In genomic region chrX:7011063-7011743, dm6 we compare ENCODE assay signal across 1 fruit fly cellular context.
A peak's percentile ranks its signal among the peaks of the same experiment; 100 is the strongest.
TF ChIP-seq lines count a peak whose summit lies in the region.

TSS of gene cm (minus strand) at chrX:7011145.
TSS of gene sloth1 (plus strand) at chrX:7011357.
TSS of gene sloth2 (plus strand) at chrX:7011357.

TF ChIP-seq in whole organism, embryonic, 481 proteins besides CTCF, POLR2A, EP300 and RAD21 (continued from another document and continues in another):
- TF ChIP-seq CG17568 (GFP tag; optimal IDR thresholded peaks at IDR 0.05; lab: Kevin White, UChicago), result peak; percentile 76
- peak; percentile 86 for TF ChIP-seq dmrt11E (tag; optimal IDR thresholded peaks at IDR 0.05; lab: Kevin White, UChicago)
- no peak for TF ChIP-seq pita (GFP tag; optimal IDR thresholded peaks at IDR 0.05; lab: Kevin White, UChicago)
- TF ChIP-seq inv (GFP tag; IDR thresholded peaks at IDR 0.05; lab: Robert Waterston, UW; ENCODE audit: partially characterized antibody), result peak; percentile 76
- peak; percentile 93 for TF ChIP-seq gsb-n (tag; optimal IDR thresholded peaks at IDR 0.05; lab: Kevin White, UChicago)
- TF ChIP-seq crol (GFP tag; IDR thresholded peaks at IDR 0.05; lab: Robert Waterston, UW), result no peak; the same call in 1 of the 2 replicates
- TF ChIP-seq aop (GFP tag; IDR thresholded peaks at IDR 0.05; lab: Robert Waterston, UW), result peak; percentile 71; the same call in 1 of the 2 replicates
- TF ChIP-seq CrebB (tag; optimal IDR thresholded peaks at IDR 0.05; lab: Kevin White, UChicago), result peak; percentile 80
- TF ChIP-seq cas (GFP tag; IDR thresholded peaks at IDR 0.05; lab: Robert Waterston, UW), result peak; percentile 81
- TF ChIP-seq Med (GFP tag; lab: Kevin White, UChicago), result peak; percentile 98
- peak; percentile 84 for TF ChIP-seq CG13775 (GFP tag; optimal IDR thresholded peaks at IDR 0.05; lab: Kevin White, UChicago)
- peak; percentile 70 for TF ChIP-seq B-H1 (GFP tag; IDR thresholded peaks at IDR 0.05; lab: Robert Waterston, UW)
- TF ChIP-seq CG7839 (tag; optimal IDR thresholded peaks at IDR 0.05; lab: Kevin White, UChicago), result peak; percentile 86
- TF ChIP-seq CG2712 (tag; optimal IDR thresholded peaks at IDR 0.05; lab: Kevin White, UChicago), result peak; percentile 87
- peak; percentile 74 for TF ChIP-seq CG14667 (GFP tag; IDR thresholded peaks at IDR 0.05; lab: Robert Waterston, UW)
- TF ChIP-seq CG12219 (GFP tag; optimal IDR thresholded peaks at IDR 0.05; lab: Kevin White, UChicago), result peak; percentile 74
- peak; percentile 76 for TF ChIP-seq CG10959 (GFP tag; IDR thresholded peaks at IDR 0.05; lab: Robert Waterston, UW)
- peak; percentile 75 for TF ChIP-seq caup (GFP tag; optimal IDR thresholded peaks at IDR 0.05; lab: Kevin White, UChicago; ENCODE audit: severe bottlenecking)
- peak; percentile 81 for TF ChIP-seq sqz (GFP tag; optimal IDR thresholded peaks at IDR 0.05; lab: Kevin White, UChicago)
- peak; percentile 90 for TF ChIP-seq CG9817 (tag; optimal IDR thresholded peaks at IDR 0.05; lab: Kevin White, UChicago)
- TF ChIP-seq ssp (GFP tag; IDR thresholded peaks at IDR 0.05; lab: Robert Waterston, UW), result peak; percentile 71
- peak; percentile 61 for TF ChIP-seq Nf-YB (GFP tag; optimal IDR thresholded peaks at IDR 0.05; lab: Kevin White, UChicago)
- peak; percentile 71 for TF ChIP-seq CG10209 (GFP tag; optimal IDR thresholded peaks at IDR 0.05; lab: Kevin White, UChicago)
- TF ChIP-seq CG12659 (GFP tag; optimal IDR thresholded peaks at IDR 0.05; lab: Kevin White, UChicago), result peak; percentile 86
- peak; percentile 83 for TF ChIP-seq CG11085 (GFP tag; IDR thresholded peaks at IDR 0.05; lab: Robert Waterston, UW)
- TF ChIP-seq CG7786 (GFP tag; optimal IDR thresholded peaks at IDR 0.05; lab: Kevin White, UChicago), result peak; percentile 90
- TF ChIP-seq Elba2 (GFP tag; optimal IDR thresholded peaks at IDR 0.05; lab: Kevin White, UChicago), result peak; percentile 3
- peak; percentile 88 for TF ChIP-seq fu2 (GFP tag; optimal IDR thresholded peaks at IDR 0.05; lab: Kevin White, UChicago)
- TF ChIP-seq lola (GFP tag; optimal IDR thresholded peaks at IDR 0.05; lab: Kevin White, UChicago), result peak in 1 of 3 experiments; percentile 86
- no peak for TF ChIP-seq D (optimal IDR thresholded peaks at IDR 0.05; lab: Kevin White, UChicago)
- TF ChIP-seq D (GFP tag; optimal IDR thresholded peaks at IDR 0.05; lab: Kevin White, UChicago), result peak; percentile 63
- TF ChIP-seq CG15011 (GFP tag; optimal IDR thresholded peaks at IDR 0.05; lab: Kevin White, UChicago), result peak; percentile 39
- peak; percentile 78 for TF ChIP-seq Bdp1 (GFP tag; optimal IDR thresholded peaks at IDR 0.05; lab: Kevin White, UChicago)
- TF ChIP-seq Dip2 (GFP tag; IDR thresholded peaks at IDR 0.05; lab: Robert Waterston, UW), result no peak
- peak; percentile 85 for TF ChIP-seq CG14710 (tag; optimal IDR thresholded peaks at IDR 0.05; lab: Kevin White, UChicago)
- peak; percentile 71 for TF ChIP-seq CG12236 (GFP tag; optimal IDR thresholded peaks at IDR 0.05; lab: Kevin White, UChicago)
- peak; percentile 92 for TF ChIP-seq Hsf (GFP tag; optimal IDR thresholded peaks at IDR 0.05; lab: Kevin White, UChicago)
- TF ChIP-seq tgo (GFP tag; IDR thresholded peaks at IDR 0.05; lab: Robert Waterston, UW), result peak; percentile 85
- peak; percentile 86 for TF ChIP-seq Dbx (GFP tag; IDR thresholded peaks at IDR 0.05; lab: Robert Waterston, UW)
- TF ChIP-seq Fer1 (GFP tag; optimal IDR thresholded peaks at IDR 0.05; lab: Kevin White, UChicago), result peak; percentile 78
- TF ChIP-seq Hr3 (GFP tag; optimal IDR thresholded peaks at IDR 0.05; lab: Kevin White, UChicago), result peak; percentile 90
- peak; percentile 70 for TF ChIP-seq sd (tag; optimal IDR thresholded peaks at IDR 0.05; lab: Kevin White, UChicago)
- peak; percentile 89 for TF ChIP-seq Mad (GFP tag; optimal IDR thresholded peaks at IDR 0.05; lab: Kevin White, UChicago)
- peak; percentile 75 for TF ChIP-seq Taf1 (GFP tag; IDR thresholded peaks at IDR 0.05; lab: Robert Waterston, UW)
- TF ChIP-seq CG12299 (tag; optimal IDR thresholded peaks at IDR 0.05; lab: Kevin White, UChicago), result peak; percentile 66
- peak; percentile 87 for TF ChIP-seq maf-S (GFP tag; optimal IDR thresholded peaks at IDR 0.05; lab: Kevin White, UChicago)
- TF ChIP-seq usp (GFP tag; optimal IDR thresholded peaks at IDR 0.05; lab: Kevin White, UChicago), result no peak
- TF ChIP-seq Kr (GFP tag; optimal IDR thresholded peaks at IDR 0.05; lab: Kevin White, UChicago), result no peak
- TF ChIP-seq exex (tag; optimal IDR thresholded peaks at IDR 0.05; lab: Kevin White, UChicago), result peak; percentile 44
- TF ChIP-seq CG18619 (GFP tag; optimal IDR thresholded peaks at IDR 0.05; lab: Kevin White, UChicago), result peak; percentile 73
- peak; percentile 72 for TF ChIP-seq Atf6 (GFP tag; IDR thresholded peaks at IDR 0.05; lab: Robert Waterston, UW)
- TF ChIP-seq mld (GFP tag; IDR thresholded peaks at IDR 0.05; lab: Robert Waterston, UW; ENCODE audit: partially characterized antibody), result no peak
- TF ChIP-seq fd96Cb (tag; optimal IDR thresholded peaks at IDR 0.05; lab: Kevin White, UChicago), result peak; percentile 75
- TF ChIP-seq CG13296 (GFP tag; optimal IDR thresholded peaks at IDR 0.05; lab: Kevin White, UChicago), result peak; percentile 75
- TF ChIP-seq dysf (GFP tag; IDR thresholded peaks at IDR 0.05; lab: Robert Waterston, UW), result peak; percentile 88
- TF ChIP-seq Fer3 (tag; optimal IDR thresholded peaks at IDR 0.05; lab: Kevin White, UChicago), result peak; percentile 79
- no peak; the same call in 2 of the 3 replicates for TF ChIP-seq CG6175 (GFP tag; IDR thresholded peaks at IDR 0.05; lab: Robert Waterston, UW)
- TF ChIP-seq CG31224 (GFP tag; IDR thresholded peaks at IDR 0.05; lab: Robert Waterston, UW), result peak; percentile 72
- TF ChIP-seq Bteb2 (GFP tag; optimal IDR thresholded peaks at IDR 0.05; lab: Kevin White, UChicago), result peak; percentile 87
- peak; percentile 71 for TF ChIP-seq CG6791 (GFP tag; IDR thresholded peaks at IDR 0.05; lab: Robert Waterston, UW; ENCODE audit: partially characterized antibody)
- peak; percentile 59 for TF ChIP-seq CG1647 (GFP tag; optimal IDR thresholded peaks at IDR 0.05; lab: Kevin White, UChicago)
- TF ChIP-seq Blimp-1 (GFP tag; optimal IDR thresholded peaks at IDR 0.05; lab: Kevin White, UChicago), result peak; percentile 72
- no peak for TF ChIP-seq pan (optimal IDR thresholded peaks at IDR 0.05; lab: Kevin White, UChicago)
- TF ChIP-seq pan (GFP tag; optimal IDR thresholded peaks at IDR 0.05 in 1 of 2, IDR thresholded peaks at IDR 0.05 in 1 of 2), result peak in 1 of 2 experiments; percentile 88
- peak; percentile 65 for TF ChIP-seq da (GFP tag; optimal IDR thresholded peaks at IDR 0.05; lab: Kevin White, UChicago)
- TF ChIP-seq chm (GFP tag; IDR thresholded peaks at IDR 0.05; lab: Robert Waterston, UW), result peak; percentile 86
- peak; percentile 77 for TF ChIP-seq CG15514 (GFP tag; optimal IDR thresholded peaks at IDR 0.05; lab: Kevin White, UChicago)
- TF ChIP-seq HLHmδ (GFP tag; optimal IDR thresholded peaks at IDR 0.05; lab: Kevin White, UChicago), result no peak
- TF ChIP-seq bigmax (GFP tag; optimal IDR thresholded peaks at IDR 0.05; lab: Kevin White, UChicago), result no peak
- no peak for TF ChIP-seq CkIIα-i1 (GFP tag; IDR thresholded peaks at IDR 0.05; lab: Robert Waterston, UW)
- peak; percentile 81 for TF ChIP-seq CG9727 (GFP tag; optimal IDR thresholded peaks at IDR 0.05; lab: Kevin White, UChicago)
- TF ChIP-seq CG8290 (GFP tag; optimal IDR thresholded peaks at IDR 0.05; lab: Kevin White, UChicago), result peak; percentile 85
- TF ChIP-seq CG8290 (tag; optimal IDR thresholded peaks at IDR 0.05; lab: Kevin White, UChicago), result peak; percentile 55 to 93
- peak; percentile 82 for TF ChIP-seq CG18599 (GFP tag; optimal IDR thresholded peaks at IDR 0.05; lab: Kevin White, UChicago)
- no peak for TF ChIP-seq fd64A (GFP tag; optimal IDR thresholded peaks at IDR 0.05; lab: Kevin White, UChicago)
- TF ChIP-seq CG3995 (GFP tag; optimal IDR thresholded peaks at IDR 0.05; lab: Kevin White, UChicago), result peak; percentile 13
- TF ChIP-seq amos (GFP tag; IDR thresholded peaks at IDR 0.05; lab: Robert Waterston, UW; ENCODE audit: partially characterized antibody), result peak; percentile 79
- peak; percentile 67 for TF ChIP-seq sens-2 (GFP tag; IDR thresholded peaks at IDR 0.05; lab: Robert Waterston, UW)
- peak; percentile 46; the same call in 1 of the 2 replicates for TF ChIP-seq ham (GFP tag; IDR thresholded peaks at IDR 0.05; lab: Robert Waterston, UW)
- peak; percentile 77 for TF ChIP-seq CG10267 (tag; optimal IDR thresholded peaks at IDR 0.05; lab: Kevin White, UChicago)
- TF ChIP-seq esg (GFP tag; conservative IDR thresholded peaks at IDR 0.05; lab: Robert Waterston, UW), result peak; percentile 87
- TF ChIP-seq dm (GFP tag; optimal IDR thresholded peaks at IDR 0.05; lab: Kevin White, UChicago), result peak; percentile 78
- peak; percentile 85 for TF ChIP-seq CG17359 (tag; optimal IDR thresholded peaks at IDR 0.05; lab: Kevin White, UChicago)
- peak; percentile 90 for TF ChIP-seq al (GFP tag; IDR thresholded peaks at IDR 0.05; lab: Robert Waterston, UW)
- TF ChIP-seq CG32532 (GFP tag; IDR thresholded peaks at IDR 0.05; lab: Robert Waterston, UW), result peak; percentile 88
- peak; percentile 14 for TF ChIP-seq CG6854 (GFP tag; optimal IDR thresholded peaks at IDR 0.05; lab: Kevin White, UChicago)
- TF ChIP-seq mam (GFP tag; optimal IDR thresholded peaks at IDR 0.05; lab: Kevin White, UChicago), result peak; percentile 87
- TF ChIP-seq chn (GFP tag; optimal IDR thresholded peaks at IDR 0.05; lab: Kevin White, UChicago), result peak; percentile 92
- no peak for TF ChIP-seq CG7745 (tag; optimal IDR thresholded peaks at IDR 0.05; lab: Kevin White, UChicago)
- peak; percentile 51 for TF ChIP-seq Asciz (GFP tag; optimal IDR thresholded peaks at IDR 0.05; lab: Kevin White, UChicago)
- TF ChIP-seq bsh (GFP tag; optimal IDR thresholded peaks at IDR 0.05; lab: Kevin White, UChicago), result peak; percentile 7 to 83
- TF ChIP-seq Awh (GFP tag; IDR thresholded peaks at IDR 0.05; lab: Robert Waterston, UW), result peak; percentile 80
- TF ChIP-seq CG8924 (tag; optimal IDR thresholded peaks at IDR 0.05; lab: Kevin White, UChicago), result peak; percentile 86
- TF ChIP-seq CG5953 (GFP tag; IDR thresholded peaks at IDR 0.05; lab: Robert Waterston, UW), result peak; percentile 82
- peak; percentile 71 for TF ChIP-seq mirr (GFP tag; optimal IDR thresholded peaks at IDR 0.05; lab: Kevin White, UChicago)
- TF ChIP-seq lilli (GFP tag; optimal IDR thresholded peaks at IDR 0.05; lab: Kevin White, UChicago), result peak; percentile 92
- TF ChIP-seq CG8089 (GFP tag; optimal IDR thresholded peaks at IDR 0.05; lab: Kevin White, UChicago), result peak; percentile 76
- peak; percentile 75 for TF ChIP-seq CG14860 (GFP tag; IDR thresholded peaks at IDR 0.05; lab: Robert Waterston, UW; ENCODE audit: partially characterized antibody)
- TF ChIP-seq twi (tag; optimal IDR thresholded peaks at IDR 0.05; lab: Kevin White, UChicago), result peak; percentile 78
- TF ChIP-seq CG12744 (GFP tag; optimal IDR thresholded peaks at IDR 0.05; lab: Kevin White, UChicago), result peak; percentile 79
- peak; percentile 87 for TF ChIP-seq pho (GFP tag; optimal IDR thresholded peaks at IDR 0.05; lab: Kevin White, UChicago)
- TF ChIP-seq ci (GFP tag; IDR thresholded peaks at IDR 0.05; lab: Robert Waterston, UW), result peak; percentile 85
- TF ChIP-seq gem (tag; optimal IDR thresholded peaks at IDR 0.05; lab: Kevin White, UChicago), result peak; percentile 93
- TF ChIP-seq ato (GFP tag; IDR thresholded peaks at IDR 0.05; lab: Robert Waterston, UW; ENCODE audit: partially characterized antibody), result no peak
- peak; percentile 20 for TF ChIP-seq abd-A (tag; optimal IDR thresholded peaks at IDR 0.05; lab: Kevin White, UChicago)
- TF ChIP-seq scrt (GFP tag; optimal IDR thresholded peaks at IDR 0.05; lab: Kevin White, UChicago), result peak; percentile 57
- peak; percentile 72 for TF ChIP-seq gt (GFP tag; IDR thresholded peaks at IDR 0.05; lab: Robert Waterston, UW)
- TF ChIP-seq Meics (GFP tag; optimal IDR thresholded peaks at IDR 0.05; lab: Kevin White, UChicago), result peak; percentile 70
- TF ChIP-seq CG8388 (GFP tag; optimal IDR thresholded peaks at IDR 0.05; lab: Kevin White, UChicago), result peak; percentile 82
- peak; percentile 78 for TF ChIP-seq gcm (GFP tag; optimal IDR thresholded peaks at IDR 0.05; lab: Kevin White, UChicago)
- peak; percentile 72 for TF ChIP-seq slou (GFP tag; optimal IDR thresholded peaks at IDR 0.05; lab: Kevin White, UChicago)
- TF ChIP-seq dpn (GFP tag; optimal IDR thresholded peaks at IDR 0.05; lab: Kevin White, UChicago), result peak; percentile 86 to 89
- TF ChIP-seq unc-4 (GFP tag; IDR thresholded peaks at IDR 0.05; lab: Robert Waterston, UW; ENCODE audit: partially characterized antibody), result peak; percentile 91
- peak; percentile 45 for TF ChIP-seq ftz-f1 (GFP tag; optimal IDR thresholded peaks at IDR 0.05; lab: Kevin White, UChicago)
- TF ChIP-seq CG8944 (GFP tag; optimal IDR thresholded peaks at IDR 0.05; lab: Kevin White, UChicago), result peak; percentile 92
- TF ChIP-seq Ravus (GFP tag; IDR thresholded peaks at IDR 0.05; lab: Robert Waterston, UW), result no peak
- TF ChIP-seq CG32772 (GFP tag; IDR thresholded peaks at IDR 0.05; lab: Robert Waterston, UW), result peak; percentile 90
- TF ChIP-seq nerfin-1 (tag; optimal IDR thresholded peaks at IDR 0.05; lab: Kevin White, UChicago), result peak; percentile 78
- peak; percentile 85 for TF ChIP-seq CG2678 (tag; optimal IDR thresholded peaks at IDR 0.05; lab: Kevin White, UChicago)
- peak; percentile 86 for TF ChIP-seq rib (GFP tag; IDR thresholded peaks at IDR 0.05; lab: Robert Waterston, UW)
- peak; percentile 92 for TF ChIP-seq CG1603 (tag; optimal IDR thresholded peaks at IDR 0.05; lab: Kevin White, UChicago)
- TF ChIP-seq bab2 (GFP tag; optimal IDR thresholded peaks at IDR 0.05; lab: Kevin White, UChicago), result peak; percentile 93
- TF ChIP-seq wek (GFP tag; optimal IDR thresholded peaks at IDR 0.05; lab: Kevin White, UChicago), result peak; percentile 50
- TF ChIP-seq wor (GFP tag; IDR thresholded peaks at IDR 0.05; lab: Robert Waterston, UW), result peak; percentile 77
- TF ChIP-seq YL-1 (GFP tag; optimal IDR thresholded peaks at IDR 0.05; lab: Kevin White, UChicago), result peak; percentile 65
- TF ChIP-seq CG15269 (tag; optimal IDR thresholded peaks at IDR 0.05; lab: Kevin White, UChicago), result peak; percentile 87
- TF ChIP-seq Doc2 (GFP tag; IDR thresholded peaks at IDR 0.05; lab: Robert Waterston, UW), result peak; percentile 16; the same call in 1 of the 2 replicates
- peak; percentile 80 for TF ChIP-seq dmrt99B (tag; optimal IDR thresholded peaks at IDR 0.05; lab: Kevin White, UChicago)
- TF ChIP-seq hb (GFP tag; IDR thresholded peaks at IDR 0.05; lab: Robert Waterston, UW; ENCODE audit: partially characterized antibody), result peak; percentile 63; the same call in 1 of the 3 replicates
- TF ChIP-seq CG8281 (tag; optimal IDR thresholded peaks at IDR 0.05; lab: Kevin White, UChicago), result peak; percentile 51
